Worm (Caenorhabditis elegans) whole organism, mixed stage, embryonic: Measurements from ENCODE around the gene panl-3.

Experiments used
- ces-1 ChIP-seq: fragments of 150-350 bp; optimal IDR thresholded peaks from 2 replicates; lab custom pipeline; 2014; ENCODE audit warnings: missing biosample characterization, missing genetic modification reagents, missing genetic modification characterization
- elt-1 ChIP-seq: sonication (generic microtip); optimal IDR thresholded peaks from 2 replicates; lab custom pipeline; 2017; ENCODE audit warnings: missing genetic modification characterization, mild to moderate bottlenecking, missing compliant biosample characterization, antibody characterized with exemption, moderate library complexity, borderline replicate concordance; ENCODE audit not compliant: insufficient read depth
- lin-13 ChIP-seq: fragments of 150-350 bp; optimal IDR thresholded peaks from 2 replicates; lab custom pipeline; 2014; ENCODE audit warnings: missing biosample characterization, missing genetic modification characterization
- lsy-2 ChIP-seq: fragments of 150-350 bp; optimal IDR thresholded peaks from 2 replicates; lab custom pipeline; 2014; ENCODE audit warnings: missing biosample characterization, missing genetic modification characterization
- mep-1 ChIP-seq: fragments of 150-350 bp; optimal IDR thresholded peaks from 2 replicates; lab custom pipeline; 2017; ENCODE audit warnings: missing biosample characterization, missing genetic modification reagents, missing genetic modification characterization, inconsistent platforms
- nhr-12 ChIP-seq: fragments of 150-350 bp; optimal IDR thresholded peaks from 2 replicates; lab custom pipeline; 2014; ENCODE audit warnings: missing biosample characterization, missing genetic modification characterization
- nhr-237 ChIP-seq: fragments of 150-350 bp; optimal IDR thresholded peaks from 2 replicates; lab custom pipeline; 2014; ENCODE audit warnings: missing biosample characterization, missing genetic modification characterization
- nhr-28 ChIP-seq: fragments of 150-350 bp; optimal IDR thresholded peaks from 2 replicates; lab custom pipeline; 2014; ENCODE audit warnings: missing biosample characterization, missing genetic modification characterization

- TF ChIP-seq lsy-2 (tag; lab: Kevin White, UChicago) (no peak), nhr-12 (tag; lab: Kevin White, UChicago) (no peak), lin-13 (tag; lab: Kevin White, UChicago) (no peak), mep-1 (no peak), nhr-28 (tag; lab: Kevin White, UChicago) (no peak), ces-1 (GFP tag; lab: Kevin White, UChicago) (no peak), elt-1 (tag; lab: Kevin White, UChicago) (no peak), nhr-237 (no peak)
Measured at ce11 chrIII:9782011-9782436, 36.8 kb upstream of the panl-3 start, which contains the start of gene vha-2.
